Fruit fly (Drosophila melanogaster) whole organism, larva: ENCODE data around the gene EndoA.

ENCODE experiments used
- noc ChIP-seq: fragments of 200-800 bp; sonication (Bioruptor generic); optimal IDR thresholded peaks from 3 replicates; lab custom pipeline; 2019; ENCODE audit warnings: missing biosample characterization, mild to moderate bottlenecking, missing genetic modification characterization, moderate library complexity

EndoA gene

DNA sequence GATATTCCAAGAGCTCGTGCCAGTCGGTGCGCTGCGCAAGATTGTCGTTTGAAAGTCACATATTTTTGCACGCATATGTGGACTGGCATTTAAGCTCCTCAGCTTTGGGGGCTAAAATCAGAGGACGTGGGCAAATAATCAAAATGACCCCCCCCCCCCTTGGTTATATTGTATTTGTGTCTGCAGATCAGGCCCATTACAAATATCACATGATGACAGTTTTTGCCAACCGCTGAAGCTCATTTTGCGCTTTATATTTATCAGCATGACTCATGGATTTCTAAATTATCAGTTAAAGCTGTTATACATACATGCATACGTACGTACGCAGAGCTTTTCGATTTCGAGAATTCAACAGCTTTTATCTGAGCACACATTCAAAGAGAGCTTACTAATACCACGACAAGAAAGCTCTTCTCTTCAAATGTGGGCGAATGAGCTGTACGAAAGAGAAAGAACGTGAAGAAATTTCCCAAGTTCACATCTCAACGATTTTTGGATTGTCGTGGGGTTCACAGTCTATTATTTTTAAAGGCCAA lies 10.4 kb downstream of the EndoA start:
- TF ChIP-seq noc (tag; lab: Kevin White, UChicago): peak; percentile 82

DNA sequence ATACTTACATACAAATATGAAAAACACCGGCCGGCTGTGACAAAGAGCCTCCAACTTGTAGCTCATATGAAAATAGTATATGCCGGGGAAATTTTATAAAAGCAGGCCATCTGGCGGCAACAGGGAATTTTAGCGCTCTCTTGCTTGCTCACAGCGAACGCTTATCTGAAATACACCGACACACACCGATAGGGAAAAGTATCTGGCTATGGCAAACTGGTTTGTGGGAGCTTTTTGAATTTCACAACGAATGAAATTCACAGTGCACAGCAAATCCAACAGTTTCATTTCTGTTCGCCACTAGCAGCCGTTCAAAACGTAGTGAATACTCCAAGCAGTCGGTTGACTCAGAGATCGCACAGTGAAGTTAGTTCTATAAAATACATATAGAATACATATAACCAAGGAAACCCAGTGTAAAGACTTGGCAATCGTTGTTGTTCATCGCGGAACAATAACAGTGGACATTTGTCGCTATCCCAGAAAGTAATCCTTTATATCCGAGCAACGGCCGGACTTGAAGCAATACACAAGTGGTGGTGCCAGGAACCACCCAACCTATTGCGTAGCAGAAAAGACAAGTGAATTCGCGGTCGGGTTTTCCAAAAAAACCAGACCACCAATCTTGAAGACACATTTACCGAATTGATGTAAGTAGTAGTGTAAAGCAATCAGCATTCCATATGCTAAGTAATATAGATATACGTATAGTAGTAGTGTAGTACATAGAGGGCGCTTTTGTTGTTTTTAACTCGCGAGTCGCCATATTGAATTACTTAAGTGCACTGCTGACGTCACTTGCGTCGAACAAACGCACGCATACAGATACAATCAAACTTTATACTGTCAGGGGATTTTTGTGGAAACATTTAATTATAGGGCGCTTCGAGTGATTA lies 11.8 kb downstream of the EndoA start:
- TF ChIP-seq noc (tag; lab: Kevin White, UChicago): peak; percentile 60

DNA sequence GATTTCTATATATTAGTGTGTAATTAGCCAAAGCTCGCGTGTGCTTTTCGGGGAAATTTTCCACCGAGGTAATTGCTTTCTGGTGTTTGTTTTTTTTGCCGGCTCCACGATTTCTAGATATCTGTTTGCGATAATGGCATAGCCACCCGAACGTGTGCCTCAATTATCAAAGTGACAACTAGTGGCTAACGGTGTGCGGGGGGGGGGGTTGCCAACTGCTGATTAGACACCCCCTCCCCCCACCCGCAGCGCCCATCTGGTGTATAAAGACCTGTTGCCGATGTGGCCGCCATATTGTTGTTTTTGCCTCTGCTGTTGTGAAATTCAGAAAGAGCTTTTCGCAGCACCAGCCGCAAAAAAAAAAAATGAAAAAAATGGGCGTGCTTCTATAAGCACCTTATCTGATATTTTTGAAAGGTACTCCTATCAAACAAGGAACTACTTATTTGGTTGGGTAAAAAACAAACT lies 12.5 kb downstream of the EndoA start:
- peak; percentile 71 for TF ChIP-seq noc (tag; lab: Kevin White, UChicago)

DNA sequence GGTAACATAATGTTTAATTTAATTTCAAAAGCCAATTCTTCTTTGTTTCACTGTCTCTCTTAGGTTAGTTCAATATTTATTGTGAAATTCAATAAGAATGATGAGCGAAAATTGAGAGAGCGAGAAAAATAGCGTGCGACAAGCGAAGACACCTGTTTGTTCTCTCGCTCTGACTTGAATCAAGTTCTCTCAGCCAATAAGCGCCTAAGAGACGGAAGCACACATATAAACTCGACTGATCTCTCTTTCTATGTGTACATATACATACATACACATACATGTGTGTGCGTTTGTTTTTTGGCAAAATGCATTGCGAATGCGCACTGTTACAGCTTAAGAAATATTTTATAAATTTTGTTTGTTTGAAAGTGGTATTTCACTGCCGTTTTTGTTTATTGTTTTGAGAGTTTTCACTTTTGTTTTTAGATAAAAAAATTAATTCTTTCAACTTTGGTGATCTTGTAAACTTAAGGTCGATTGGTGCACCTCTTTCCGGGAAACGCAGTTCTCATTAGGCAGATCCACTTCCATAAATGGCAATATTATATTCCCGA lies 16.9 kb downstream of the EndoA start:
- no peak for TF ChIP-seq noc (tag; lab: Kevin White, UChicago)

DNA sequence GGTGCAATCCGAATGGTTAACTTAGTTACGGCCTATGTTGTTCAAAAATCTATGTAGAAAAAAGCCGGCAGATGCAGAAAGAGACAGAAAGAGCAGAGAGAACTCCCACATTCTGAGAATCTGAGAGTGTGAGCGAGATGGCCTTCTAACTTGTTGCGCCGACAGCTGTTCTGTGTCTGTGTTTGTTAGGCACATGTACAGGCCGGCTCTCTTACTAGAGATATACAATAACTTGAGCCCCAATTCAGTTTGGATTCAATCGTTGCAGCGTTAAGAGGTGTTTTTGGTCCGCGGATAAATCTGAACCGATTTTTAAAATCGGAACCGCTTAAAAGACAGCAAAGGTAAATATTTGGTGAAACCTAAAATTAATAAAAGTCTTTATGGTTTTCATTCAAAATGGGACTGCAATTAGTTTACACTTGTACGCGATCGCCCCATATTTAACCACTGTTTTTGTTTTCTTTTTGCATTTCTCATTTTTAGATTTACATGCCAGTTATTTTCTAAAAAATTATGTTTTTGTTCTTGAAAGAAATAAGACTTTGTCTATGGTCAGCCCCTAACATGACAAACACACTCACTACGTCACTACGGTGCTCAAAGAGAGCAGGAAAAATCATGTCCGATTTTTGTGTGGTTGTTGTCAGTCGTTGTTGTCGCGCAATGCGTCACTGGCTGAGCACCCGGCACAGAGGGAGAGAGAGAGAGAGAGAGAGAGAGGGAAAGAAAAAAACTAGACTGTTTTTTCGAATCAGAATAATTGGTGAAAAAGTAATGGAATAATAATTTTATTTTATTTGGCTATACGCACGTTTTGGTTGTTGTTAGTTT lies 17.6 kb downstream of the EndoA start:
- no peak for TF ChIP-seq noc (tag; lab: Kevin White, UChicago)

DNA sequence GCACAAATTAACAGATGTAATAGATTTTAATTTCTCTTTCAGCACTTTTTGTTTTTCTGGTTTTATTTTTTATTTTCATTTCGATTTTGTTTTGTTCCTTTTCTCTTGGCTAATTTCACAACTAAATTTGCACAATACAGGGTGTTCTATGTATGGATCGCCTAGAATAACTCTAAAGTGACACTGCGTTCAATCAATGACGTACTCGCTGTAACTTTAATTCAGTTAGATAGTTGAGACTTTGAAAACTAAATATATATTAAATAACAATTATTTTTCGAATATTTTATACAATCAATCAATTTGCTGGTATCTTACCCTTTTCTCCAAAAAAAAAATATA lies 18.2 kb downstream of the EndoA start:
- no peak for TF ChIP-seq noc (tag; lab: Kevin White, UChicago)

DNA sequence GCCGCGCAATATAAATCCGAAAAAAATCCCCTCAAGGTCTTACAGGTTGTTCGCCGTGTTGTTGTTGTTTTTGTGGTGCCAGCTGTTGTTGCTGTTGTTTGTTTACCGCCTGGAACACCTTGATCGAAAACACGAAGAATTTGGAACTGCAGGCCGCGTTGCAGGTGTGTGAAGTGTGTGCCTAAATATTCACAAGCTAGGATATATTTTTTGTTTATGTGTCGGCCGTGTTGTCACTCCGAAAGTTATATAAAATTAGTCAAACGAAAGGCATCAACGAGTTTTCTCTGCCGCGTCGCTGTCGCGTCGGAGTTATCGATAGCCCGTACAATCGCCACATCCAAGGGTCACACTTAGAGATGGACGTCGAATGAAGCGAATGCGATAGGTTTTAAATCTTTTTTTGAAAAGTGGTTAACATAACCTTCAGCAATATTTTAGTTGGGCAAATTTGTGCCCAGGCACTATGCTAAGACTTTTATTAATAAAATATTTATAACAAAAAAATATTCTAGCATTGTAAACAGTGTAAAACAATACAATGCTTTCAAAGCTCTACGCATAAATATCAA lies 22.0 kb downstream of the EndoA start, which contains the start of gene Mpc1:
TSS of gene Mpc1 (minus strand) at position 314 of the 572 bp plus-strand sequence.
- TF ChIP-seq noc (tag; lab: Kevin White, UChicago): no peak

DNA sequence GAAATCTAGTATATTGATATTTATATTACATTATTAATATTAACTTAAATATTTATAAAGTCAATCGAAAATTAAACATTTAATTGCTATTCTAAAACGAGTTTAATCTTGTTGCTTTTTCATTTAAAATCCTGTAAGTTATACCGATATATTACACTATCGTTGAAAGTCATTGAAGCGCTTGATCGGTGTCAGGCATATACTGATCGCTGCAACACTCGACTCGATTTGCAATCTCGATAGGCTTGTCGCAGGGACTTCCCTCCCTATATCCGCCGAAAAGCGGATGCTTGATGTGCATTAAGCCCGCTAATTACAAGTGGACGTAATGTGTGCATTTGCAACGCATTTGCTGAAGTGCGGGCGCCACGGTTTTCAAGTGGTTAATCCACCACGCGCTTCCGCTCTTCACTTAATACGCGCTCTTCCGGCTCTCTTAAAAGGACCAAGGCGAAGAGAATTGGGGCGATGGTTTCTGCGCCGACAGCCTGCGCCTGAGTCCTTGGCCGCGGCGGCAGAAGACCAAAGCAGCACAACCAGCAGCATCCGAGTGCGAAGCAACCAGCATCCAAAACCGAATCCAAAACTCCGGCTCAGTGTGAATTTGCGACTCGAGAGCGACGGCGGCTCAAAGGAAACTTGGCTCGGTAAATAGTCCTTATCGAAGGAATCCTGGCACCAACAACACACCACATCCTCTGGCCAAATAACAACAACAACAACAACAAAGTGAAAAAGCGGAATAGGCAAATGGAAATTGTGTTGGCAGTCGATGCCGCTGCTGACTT lies 22.7 kb downstream of the EndoA start, which contains the start of gene CG42613:
TSS of gene CG42613 (plus strand) at position 279 of the 788 bp plus-strand sequence.
- TF ChIP-seq noc (tag; lab: Kevin White, UChicago): no peak

DNA sequence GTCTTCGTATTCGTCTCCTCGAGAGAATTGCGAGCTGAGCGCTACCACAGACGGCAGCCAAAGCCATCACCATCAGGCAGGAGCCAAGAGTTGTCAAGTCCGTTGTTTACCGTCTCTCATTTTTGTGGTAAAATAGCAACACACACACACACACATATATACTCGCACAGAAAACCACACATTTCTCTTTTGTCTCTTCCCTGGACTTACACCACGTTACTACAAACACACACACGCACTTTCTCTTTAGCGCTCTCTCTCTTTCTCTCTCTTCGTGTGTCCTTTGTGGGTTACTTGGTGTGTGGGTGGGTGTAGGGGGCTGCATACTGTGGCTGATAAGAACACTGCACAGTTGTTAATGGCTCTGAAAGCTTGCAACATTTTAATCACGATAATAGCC lies 25.3 kb downstream of the EndoA start:
- no peak for TF ChIP-seq noc (tag; lab: Kevin White, UChicago)

DNA sequence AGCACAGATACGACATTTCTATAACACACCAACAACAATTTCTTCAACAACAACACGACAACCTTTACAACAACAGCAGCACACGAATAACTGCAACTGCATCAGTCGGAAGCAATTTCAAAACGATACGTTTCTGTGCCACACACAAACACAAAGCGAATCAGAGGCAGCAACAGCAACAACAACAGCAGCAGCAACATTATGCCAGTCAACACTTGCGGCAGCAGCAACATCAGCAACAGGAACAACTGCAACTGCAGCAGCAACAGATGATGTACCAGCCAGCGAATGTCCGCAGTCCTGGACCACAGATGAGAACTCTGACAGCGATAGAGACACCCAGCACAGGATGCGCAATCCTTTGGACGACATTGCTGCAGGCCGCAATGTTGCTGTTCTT lies 40.9 kb downstream of the EndoA start:
- no peak for TF ChIP-seq noc (tag; lab: Kevin White, UChicago)

DNA sequence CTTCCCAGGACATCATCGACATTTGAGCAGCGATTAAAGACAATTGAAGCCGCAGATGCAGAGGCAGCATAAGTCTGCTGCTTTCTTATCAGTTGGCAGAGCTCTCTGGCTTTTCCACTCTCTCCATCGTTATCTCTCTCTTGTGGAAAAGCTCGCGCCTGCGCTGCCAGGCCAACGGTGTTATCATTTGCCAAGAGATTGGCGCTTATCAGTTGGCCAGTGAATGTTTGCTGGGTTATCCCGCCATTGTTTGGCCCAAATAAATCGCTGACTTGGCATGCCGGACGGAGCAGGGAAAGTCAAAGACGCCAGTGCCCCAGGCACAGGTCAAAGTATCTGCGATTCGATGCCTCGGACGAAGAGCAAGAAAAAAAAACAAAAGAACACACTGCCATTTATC lies 42.7 kb downstream of the EndoA start:
- TF ChIP-seq noc (tag; lab: Kevin White, UChicago): no peak

DNA sequence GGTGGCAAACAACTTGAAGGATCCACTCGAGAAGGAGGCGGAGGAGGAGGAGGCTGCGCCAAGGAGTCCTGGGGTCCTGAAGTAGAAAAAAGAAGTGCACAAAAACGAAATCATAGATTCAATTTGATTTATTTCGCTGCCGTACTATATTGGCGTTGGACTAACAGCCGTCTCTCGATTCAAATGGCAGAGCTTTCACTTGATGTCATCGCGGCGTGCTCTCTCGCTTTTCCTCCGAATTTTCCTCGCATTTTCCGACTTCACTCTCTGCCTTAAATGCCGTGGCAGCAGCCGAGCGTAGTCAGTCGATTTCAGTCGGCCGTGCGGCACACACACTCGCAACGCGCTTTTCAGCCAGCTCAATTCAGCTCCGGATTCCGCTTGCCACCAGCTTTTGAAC lies 43.5 kb downstream of the EndoA start, which contains the start of gene CG43732:
TSS of gene CG43732 (plus strand) at position 301 of the 400 bp plus-strand sequence.
- TF ChIP-seq noc (tag; lab: Kevin White, UChicago): no peak
